Worm (Caenorhabditis elegans) whole organism, young adult: ENCODE measurements around the gene R166.3.

Source experiments
- C06A6.2 ChIP-seq: fragments of 200-800 bp; sonication (Bioruptor generic); conservative IDR thresholded peaks from 2 replicates; pipeline ENCODE4 v1.3.6; 2022; ENCODE audit warnings: missing genetic modification characterization, missing compliant biosample characterization
- D2030.7 ChIP-seq: fragments of 200-800 bp; sonication (Bioruptor generic); IDR thresholded peaks from 2 replicates; pipeline ENCODE4 v1.3.6; 2022; ENCODE audit warnings: missing genetic modification reagents, missing genetic modification characterization, missing compliant biosample characterization
- F23B12.7 ChIP-seq: sonication (generic microtip); optimal IDR thresholded peaks from 2 replicates; lab custom pipeline; 2017; ENCODE audit warnings: missing genetic modification characterization, mild to moderate bottlenecking, missing compliant biosample characterization, antibody characterized with exemption, moderate library complexity; ENCODE audit not compliant: insufficient read depth
- F33H1.4 ChIP-seq: fragments of 200-800 bp; sonication (Bioruptor generic); IDR thresholded peaks from 2 replicates; pipeline ENCODE4 v1.3.6; 2022; ENCODE audit warnings: missing genetic modification reagents, missing genetic modification characterization, missing compliant biosample characterization
- F49E8.2 ChIP-seq: sonication (generic microtip); optimal IDR thresholded peaks from 3 replicates; lab custom pipeline; 2017; ENCODE audit warnings: missing genetic modification characterization, mild to moderate bottlenecking, missing compliant biosample characterization, antibody characterized with exemption, moderate library complexity; ENCODE audit not compliant: insufficient read depth
- F57A8.1 ChIP-seq: fragments of 200-800 bp; sonication (Bioruptor generic); optimal IDR thresholded peaks from 2 replicates; lab custom pipeline; 2018; ENCODE audit warnings: mild to moderate bottlenecking, missing genetic modification characterization, moderate library complexity, missing compliant biosample characterization
- K12H6.12 ChIP-seq: fragments of 200-800 bp; sonication (Bioruptor generic); optimal IDR thresholded peaks from 2 replicates; lab custom pipeline; 2018; ENCODE audit warnings: mild to moderate bottlenecking, missing genetic modification characterization, missing compliant biosample characterization
- T07F8.4 ChIP-seq: sonication (generic microtip); optimal IDR thresholded peaks from 2 replicates; lab custom pipeline; 2016; ENCODE audit warnings: mild to moderate bottlenecking, missing genetic modification characterization, moderate library complexity, missing compliant biosample characterization
- T26A5.8 ChIP-seq: sonication (generic microtip); optimal IDR thresholded peaks from 2 replicates; lab custom pipeline; 2016; ENCODE audit warnings: missing genetic modification characterization, missing compliant biosample characterization
- Y53F4B.3 ChIP-seq: fragments of 200-800 bp; sonication (Bioruptor generic); IDR thresholded peaks from 2 replicates; pipeline ENCODE4 v1.3.6; 2022; ENCODE audit warnings: missing genetic modification reagents, missing genetic modification characterization, missing compliant biosample characterization
- Y53G8AR.9 ChIP-seq: fragments of 200-800 bp; sonication (Bioruptor generic); conservative IDR thresholded peaks from 2 replicates; pipeline ENCODE4 v1.3.6; 2022; ENCODE audit warnings: missing genetic modification reagents, missing genetic modification characterization, missing compliant biosample characterization
- akir-1 ChIP-seq: fragments of 200-800 bp; sonication (Bioruptor generic); optimal IDR thresholded peaks from 2 replicates; lab custom pipeline; 2018; ENCODE audit warnings: mild to moderate bottlenecking, missing genetic modification characterization, moderate library complexity, missing compliant biosample characterization
- aptf-2 ChIP-seq: fragments of 200-800 bp; sonication (Bioruptor generic); conservative IDR thresholded peaks from 2 replicates; pipeline ENCODE4 v1.3.6; 2022; ENCODE audit warnings: missing genetic modification reagents, missing genetic modification characterization, missing compliant biosample characterization
- athp-1 ChIP-seq: sonication (generic microtip); optimal IDR thresholded peaks from 2 replicates; lab custom pipeline; 2017; ENCODE audit warnings: mild to moderate bottlenecking, missing genetic modification characterization, missing compliant biosample characterization
- attf-3 ChIP-seq: fragments of 200-800 bp; sonication (Bioruptor generic); conservative IDR thresholded peaks from 2 replicates; pipeline ENCODE4 v1.3.6; 2022; ENCODE audit warnings: missing genetic modification reagents, missing genetic modification characterization, missing compliant biosample characterization
- attf-5 ChIP-seq: fragments of 200-800 bp; sonication (Bioruptor generic); optimal IDR thresholded peaks from 2 replicates; lab custom pipeline; 2018; ENCODE audit warnings: mild to moderate bottlenecking, missing genetic modification characterization, missing compliant biosample characterization
- ccch-3 ChIP-seq: fragments of 200-800 bp; sonication (Bioruptor generic); optimal IDR thresholded peaks from 2 replicates; lab custom pipeline; 2018; ENCODE audit warnings: mild to moderate bottlenecking, missing genetic modification characterization, missing compliant biosample characterization
- cebp-1 ChIP-seq, 2 experiments: fragments of 200-800 bp in 1 of 2; sonication (Bioruptor generic) in 1 of 2; sonication (generic microtip) in 1 of 2; IDR thresholded peaks in 1 of 2; optimal IDR thresholded peaks in 1 of 2; 2 replicates each; pipeline versions ENCODE4 v1.3.6 to Lab custom; 2017 to 2022; ENCODE audit warnings: missing compliant biosample characterization in 2 of 2, missing genetic modification characterization in 2 of 2, mild to moderate bottlenecking in 1 of 2, missing genetic modification reagents in 1 of 2, moderate library complexity in 1 of 2
- cebp-2 ChIP-seq: fragments of 200-800 bp; sonication (Bioruptor generic); IDR thresholded peaks from 2 replicates; pipeline ENCODE4 v1.3.6; 2022; ENCODE audit warnings: missing genetic modification characterization, missing compliant biosample characterization
- dox-1 ChIP-seq: fragments of 200-800 bp; sonication (Bioruptor generic); IDR thresholded peaks from 2 replicates; pipeline ENCODE4 v1.3.6; 2022; ENCODE audit warnings: missing genetic modification reagents, missing genetic modification characterization, missing compliant biosample characterization
- dpff-1 ChIP-seq: sonication (generic microtip); optimal IDR thresholded peaks from 2 replicates; lab custom pipeline; 2017; ENCODE audit warnings: mild to moderate bottlenecking, missing genetic modification characterization, missing compliant biosample characterization
- efl-1 ChIP-seq: fragments of 150-350 bp; optimal IDR thresholded peaks from 2 replicates; lab custom pipeline; 2014; ENCODE audit warnings: missing biosample characterization, missing genetic modification reagents, missing genetic modification characterization
- ekl-4 ChIP-seq: fragments of 200-800 bp; sonication (Bioruptor generic); IDR thresholded peaks from 2 replicates; pipeline ENCODE4 v1.3.6; 2022; ENCODE audit warnings: missing genetic modification reagents, missing genetic modification characterization, missing compliant biosample characterization
- ets-4 ChIP-seq: fragments of 200-800 bp; sonication (Bioruptor generic); optimal IDR thresholded peaks from 2 replicates; lab custom pipeline; 2018; ENCODE audit warnings: mild to moderate bottlenecking, missing genetic modification characterization, missing compliant biosample characterization
- gei-17 ChIP-seq: fragments of 200-800 bp; sonication (Bioruptor generic); optimal IDR thresholded peaks from 2 replicates; lab custom pipeline; 2018; ENCODE audit warnings: mild to moderate bottlenecking, missing genetic modification characterization, missing compliant biosample characterization
- him-1 ChIP-seq: sonication (generic microtip); optimal IDR thresholded peaks from 2 replicates; lab custom pipeline; 2016; ENCODE audit warnings: missing genotype, missing genetic modification reagents, missing genetic modification characterization, missing compliant biosample characterization
- hmg-20 ChIP-seq: fragments of 200-800 bp; sonication (Bioruptor generic); IDR thresholded peaks from 2 replicates; pipeline ENCODE4 v1.3.6; 2022; ENCODE audit warnings: missing genetic modification reagents, missing genetic modification characterization, missing compliant biosample characterization
- hrde-1 ChIP-seq: sonication (generic microtip); optimal IDR thresholded peaks from 2 replicates; lab custom pipeline; 2016; ENCODE audit warnings: missing genetic modification characterization, mild to moderate bottlenecking, missing compliant biosample characterization, moderate library complexity, missing genotype, missing genetic modification reagents, borderline replicate concordance
- hsf-1 ChIP-seq: fragments of 200-800 bp; sonication (Bioruptor generic); IDR thresholded peaks from 2 replicates; pipeline ENCODE4 v1.3.6; 2022; ENCODE audit warnings: missing genetic modification reagents, missing genetic modification characterization, missing compliant biosample characterization
- lin-26 ChIP-seq: fragments of 200-800 bp; sonication (Bioruptor generic); IDR thresholded peaks from 2 replicates; pipeline ENCODE4 v1.3.6; 2022; ENCODE audit warnings: missing genetic modification reagents, missing genetic modification characterization, missing compliant biosample characterization
- lin-35 ChIP-seq, 3 experiments: fragments of 150-350 bp in 2 of 3; sonication (generic microtip) in 1 of 3; optimal IDR thresholded peaks; 2 replicates each; lab custom pipeline; 2014 to 2018; ENCODE audit warnings: missing biosample characterization in 3 of 3, missing genetic modification characterization in 3 of 3, missing genetic modification reagents in 3 of 3
- lsl-1 ChIP-seq: fragments of 200-800 bp; sonication (Bioruptor generic); optimal IDR thresholded peaks from 2 replicates; lab custom pipeline; 2018; ENCODE audit warnings: mild to moderate bottlenecking, missing genetic modification characterization, moderate library complexity, missing compliant biosample characterization
- madf-10 ChIP-seq: sonication (generic microtip); optimal IDR thresholded peaks from 2 replicates; lab custom pipeline; 2016; ENCODE audit warnings: mild to moderate bottlenecking, missing genetic modification characterization, missing compliant biosample characterization
- madf-8 ChIP-seq: fragments of 200-800 bp; sonication (Bioruptor generic); conservative IDR thresholded peaks from 2 replicates; pipeline ENCODE4 v1.3.6; 2022; ENCODE audit warnings: missing genetic modification reagents, missing genetic modification characterization, missing compliant biosample characterization
- mxl-1 ChIP-seq: sonication (generic microtip); optimal IDR thresholded peaks from 2 replicates; lab custom pipeline; 2016; ENCODE audit warnings: missing genetic modification characterization, missing compliant biosample characterization
- nfyb-1 ChIP-seq: fragments of 200-800 bp; sonication (Bioruptor generic); IDR thresholded peaks from 2 replicates; pipeline ENCODE4 v1.3.6; 2022; ENCODE audit warnings: missing genetic modification reagents, missing genetic modification characterization, missing compliant biosample characterization
- nhr-179 ChIP-seq: sonication (generic microtip); optimal IDR thresholded peaks from 2 replicates; lab custom pipeline; 2016; ENCODE audit warnings: mild to moderate bottlenecking, missing genetic modification characterization, missing compliant biosample characterization
- nhr-80 ChIP-seq: sonication (generic microtip); optimal IDR thresholded peaks from 2 replicates; lab custom pipeline; 2016; ENCODE audit warnings: missing genetic modification characterization, missing compliant biosample characterization
- nhr-90 ChIP-seq: sonication (generic microtip); optimal IDR thresholded peaks from 2 replicates; lab custom pipeline; 2016; ENCODE audit warnings: missing genotype, mild to moderate bottlenecking, missing genetic modification characterization, missing compliant biosample characterization
- pha-4 ChIP-seq: fragments of 150-350 bp; sonication (generic microtip); optimal IDR thresholded peaks from 2 replicates; lab custom pipeline; 2014; ENCODE audit warnings: missing biosample characterization, missing genetic modification reagents, missing genetic modification characterization
- rpc-1 ChIP-seq, 2 experiments: fragments of 150-350 bp in 1 of 2; sonication (generic microtip) in 1 of 2; optimal IDR thresholded peaks; 2 replicates each; lab custom pipeline; 2014 to 2018; ENCODE audit warnings: missing biosample characterization in 1 of 2, missing genetic modification characterization in 1 of 2, missing genetic modification reagents in 1 of 2, missing genotype in 1 of 2
- sea-2 ChIP-seq: fragments of 200-800 bp; sonication (Bioruptor generic); IDR thresholded peaks from 2 replicates; pipeline ENCODE4 v1.3.6; 2022; ENCODE audit warnings: missing genetic modification characterization, missing compliant biosample characterization
- tbx-9 ChIP-seq: sonication (generic microtip); optimal IDR thresholded peaks from 2 replicates; lab custom pipeline; 2016; ENCODE audit warnings: borderline replicate concordance, missing genetic modification characterization, inconsistent platforms, missing compliant biosample characterization
- unc-62 ChIP-seq: fragments of 150-350 bp; optimal IDR thresholded peaks from 2 replicates; lab custom pipeline; 2014; ENCODE audit warnings: missing biosample characterization, missing genetic modification reagents, missing genetic modification characterization
- zfh-2 ChIP-seq: fragments of 200-800 bp; sonication (Bioruptor generic); conservative IDR thresholded peaks from 2 replicates; pipeline ENCODE4 v1.3.6; 2022; ENCODE audit warnings: missing genetic modification reagents, missing genetic modification characterization, missing compliant biosample characterization
- ztf-26 ChIP-seq: sonication (generic microtip); optimal IDR thresholded peaks from 2 replicates; lab custom pipeline; 2017; ENCODE audit warnings: missing genetic modification characterization, missing compliant biosample characterization

The R166.3 gene

ce11 chrII:10542654-10543456 lies 3.7 kb upstream of the R166.3 start (continued):
- TF ChIP-seq lin-26 (peak; percentile 68), attf-5 (peak; percentile 23), hrde-1 (tag; lab: Kevin White, UChicago) (no peak), hmg-20 (GFP tag; lab: Robert Waterston, UW) (no peak), efl-1 (GFP tag; lab: Kevin White, UChicago) (no peak), madf-10 (tag; lab: Kevin White, UChicago) (no peak), T26A5.8 (peak; percentile 43), F33H1.4 (GFP tag; lab: Robert Waterston, UW) (no peak; the same call in 1 of the 2 replicates), F23B12.7 (tag; lab: Kevin White, UChicago) (no peak), nhr-90 (tag; lab: Kevin White, UChicago) (no peak), cebp-2 (GFP tag; lab: Robert Waterston, UW) (no peak), K12H6.12 (tag; lab: Kevin White, UChicago) (no peak), hsf-1 (GFP tag; lab: Robert Waterston, UW) (peak; percentile 57), mxl-1 (tag; lab: Kevin White, UChicago) (no peak), athp-1 (tag; lab: Kevin White, UChicago) (peak; percentile 57), dpff-1 (tag; lab: Kevin White, UChicago) (no peak), C06A6.2 (GFP tag; lab: Robert Waterston, UW) (no peak; the same call in none of the 2 replicates), Y53G8AR.9 (GFP tag; lab: Robert Waterston, UW) (peak; percentile 44; the same call in 1 of the 2 replicates), gei-17 (GFP tag; lab: Kevin White, UChicago) (peak; percentile 29), him-1 (tag; lab: Kevin White, UChicago) (no peak), pha-4 (tag; lab: Kevin White, UChicago) (no peak), lsl-1 (no peak), F49E8.2 (tag; lab: Kevin White, UChicago) (no peak), rpc-1 (optimal IDR thresholded peaks at IDR 0.05; lab: Kevin White, UChicago) (no peak), rpc-1 (tag; optimal IDR thresholded peaks at IDR 0.05; lab: Kevin White, UChicago) (no peak), lin-35 (GFP tag; optimal IDR thresholded peaks at IDR 0.05; lab: Kevin White, UChicago) (peak in 2 of 3 experiments; percentile 10 to 11), attf-3 (GFP tag; lab: Robert Waterston, UW) (no peak; the same call in 1 of the 2 replicates), cebp-1 (GFP tag; IDR thresholded peaks at IDR 0.05; lab: Robert Waterston, UW) (no peak), cebp-1 (tag; optimal IDR thresholded peaks at IDR 0.05; lab: Kevin White, UChicago) (peak; percentile 67), unc-62 (GFP tag; lab: Kevin White, UChicago) (no peak), Y53F4B.3 (GFP tag; lab: Robert Waterston, UW) (peak; percentile 3; the same call in 1 of the 2 replicates), nhr-179 (tag; lab: Kevin White, UChicago) (no peak), T07F8.4 (no peak), aptf-2 (GFP tag; lab: Robert Waterston, UW) (0 out of 2 replicates have a peak, but pooled peaks have one; percentile 49), ztf-26 (tag; lab: Kevin White, UChicago) (no peak), ets-4 (GFP tag; lab: Kevin White, UChicago) (no peak), madf-8 (GFP tag; lab: Robert Waterston, UW) (no peak), ccch-3 (GFP tag; lab: Kevin White, UChicago) (no peak), akir-1 (no peak), nfyb-1 (GFP tag; lab: Robert Waterston, UW) (peak; percentile 75), tbx-9 (tag; lab: Kevin White, UChicago) (no peak), zfh-2 (GFP tag; lab: Robert Waterston, UW) (no peak), ekl-4 (GFP tag; lab: Robert Waterston, UW) (peak; percentile 48), D2030.7 (GFP tag; lab: Robert Waterston, UW) (no peak), sea-2 (GFP tag; lab: Robert Waterston, UW) (peak; percentile 72; the same call in 1 of the 2 replicates), nhr-80 (tag; lab: Kevin White, UChicago) (no peak), dox-1 (peak; percentile 13; the same call in 1 of the 2 replicates), F57A8.1 (no peak)
